Fruit fly (Drosophila melanogaster) whole organism, embryonic: ENCODE results near the gene neb.

Experiments used
- Adf1 ChIP-seq: fragments of 200-800 bp; sonication (Bioruptor generic); IDR thresholded peaks from 2 replicates; pipeline ENCODE4 v1.3.6; 2022; ENCODE audit warnings: missing biosample characterization, missing genetic modification characterization
- Bgb ChIP-seq: fragments of 200-800 bp; sonication (Bioruptor generic); IDR thresholded peaks from 2 replicates; pipeline ENCODE4 v1.3.6; 2022; ENCODE audit warnings: missing biosample characterization, missing genetic modification characterization; ENCODE audit not compliant: partially characterized antibody
- BtbVII ChIP-seq: fragments of 200-800 bp; sonication (Bioruptor generic); optimal IDR thresholded peaks from 3 replicates; lab custom pipeline; 2017; ENCODE audit warnings: missing biosample characterization, mild to moderate bottlenecking, missing genetic modification characterization
- CG10321 ChIP-seq: fragments of 200-800 bp; sonication (Bioruptor generic); IDR thresholded peaks from 2 replicates; pipeline ENCODE4 v1.3.6; 2022; ENCODE audit warnings: missing biosample characterization, missing genetic modification characterization
- CG10462 ChIP-seq: fragments of 200-800 bp; sonication (Bioruptor generic); optimal IDR thresholded peaks from 2 replicates; lab custom pipeline; 2016; ENCODE audit warnings: missing biosample characterization, missing genetic modification characterization
- CG10979 ChIP-seq: fragments of 200-800 bp; sonication (Bioruptor generic); optimal IDR thresholded peaks from 2 replicates; lab custom pipeline; 2018; ENCODE audit warnings: missing biosample characterization, mild to moderate bottlenecking, missing genetic modification characterization, moderate library complexity
- CG14050 ChIP-seq: fragments of 200-800 bp; sonication (Bioruptor generic); IDR thresholded peaks from 3 replicates; pipeline ENCODE4 v1.3.6; 2022; ENCODE audit warnings: missing biosample characterization, missing genetic modification characterization
- CG15514 ChIP-seq: fragments of 200-800 bp; sonication (Bioruptor generic); optimal IDR thresholded peaks from 3 replicates; lab custom pipeline; 2017; ENCODE audit warnings: missing biosample characterization, missing genetic modification characterization, mild to moderate bottlenecking, moderate library complexity, missing genetic modification reagents
- CG15601 ChIP-seq: fragments of 200-800 bp; sonication (Bioruptor generic); optimal IDR thresholded peaks from 3 replicates; lab custom pipeline; 2019; ENCODE audit warnings: missing biosample characterization, mild to moderate bottlenecking, missing genetic modification characterization, moderate library complexity
- CG17328 ChIP-seq: fragments of 200-800 bp; sonication (Bioruptor generic); IDR thresholded peaks from 2 replicates; pipeline ENCODE4 v1.3.6; 2022; ENCODE audit warnings: missing biosample characterization, missing genetic modification characterization
- CG17385 ChIP-seq: fragments of 200-800 bp; sonication (Bioruptor generic); optimal IDR thresholded peaks from 3 replicates; lab custom pipeline; 2018; ENCODE audit warnings: missing biosample characterization, mild to moderate bottlenecking, missing genetic modification characterization
- CG17568 ChIP-seq: fragments of 200-800 bp; sonication (Bioruptor generic); optimal IDR thresholded peaks from 2 replicates; lab custom pipeline; 2018; ENCODE audit warnings: missing biosample characterization, mild to moderate bottlenecking, missing genetic modification characterization, moderate library complexity
- CG2678 ChIP-seq: fragments of 200-800 bp; sonication (Bioruptor generic); optimal IDR thresholded peaks from 3 replicates; lab custom pipeline; 2019; ENCODE audit warnings: missing biosample characterization, mild to moderate bottlenecking, missing genetic modification characterization, moderate library complexity
- CG2889 ChIP-seq: fragments of 200-800 bp; sonication (Bioruptor generic); IDR thresholded peaks from 3 replicates; pipeline ENCODE4 v1.3.6; 2022; ENCODE audit warnings: missing biosample characterization, missing genetic modification characterization
- CG30020 ChIP-seq: fragments of 200-800 bp; optimal IDR thresholded peaks from 2 replicates; lab custom pipeline; 2019; ENCODE audit warnings: missing biosample characterization, mild to moderate bottlenecking, missing genetic modification characterization, moderate library complexity
- CG3281 ChIP-seq: fragments of 200-800 bp; sonication (Bioruptor generic); optimal IDR thresholded peaks from 3 replicates; lab custom pipeline; 2017; ENCODE audit warnings: missing biosample characterization, mild to moderate bottlenecking, missing genetic modification characterization
- CG33213 ChIP-seq: fragments of 200-800 bp; sonication (Bioruptor generic); optimal IDR thresholded peaks from 3 replicates; lab custom pipeline; 2016; ENCODE audit warnings: missing biosample characterization, missing genetic modification characterization
- CG33557 ChIP-seq: fragments of 200-800 bp; sonication (Bioruptor generic); optimal IDR thresholded peaks from 2 replicates; lab custom pipeline; 2019; ENCODE audit warnings: missing biosample characterization, mild to moderate bottlenecking, missing genetic modification characterization, moderate library complexity
- CG34376 ChIP-seq: fragments of 200-800 bp; sonication (Bioruptor generic); optimal IDR thresholded peaks from 2 replicates; lab custom pipeline; 2018; ENCODE audit warnings: missing biosample characterization, mild to moderate bottlenecking, missing genetic modification characterization
- CG3847 ChIP-seq: fragments of 200-800 bp; sonication (Bioruptor generic); IDR thresholded peaks from 2 replicates; pipeline ENCODE4 v1.3.6; 2022; ENCODE audit warnings: missing biosample characterization, missing genetic modification characterization
- CG4328 ChIP-seq: fragments of 200-800 bp; sonication (Bioruptor generic); optimal IDR thresholded peaks from 3 replicates; lab custom pipeline; 2017; ENCODE audit warnings: missing biosample characterization, missing genetic modification reagents, missing genetic modification characterization
- CG7271 ChIP-seq: fragments of 200-800 bp; sonication (Bioruptor generic); optimal IDR thresholded peaks from 2 replicates; lab custom pipeline; 2018; ENCODE audit warnings: missing biosample characterization, mild to moderate bottlenecking, missing genetic modification characterization, moderate library complexity
- CG7357 ChIP-seq: fragments of 200-800 bp; sonication (Bioruptor generic); IDR thresholded peaks from 3 replicates; pipeline ENCODE4 v1.3.6; 2022; ENCODE audit warnings: missing biosample characterization, missing genetic modification characterization
- CG7745 ChIP-seq: fragments of 200-800 bp; sonication (Bioruptor generic); optimal IDR thresholded peaks from 2 replicates; lab custom pipeline; 2018; ENCODE audit warnings: missing biosample characterization, mild to moderate bottlenecking, missing genetic modification characterization, moderate library complexity
- CG8281 ChIP-seq: fragments of 200-800 bp; sonication (Bioruptor generic); optimal IDR thresholded peaks from 2 replicates; lab custom pipeline; 2018; ENCODE audit warnings: missing biosample characterization, mild to moderate bottlenecking, missing genetic modification characterization, moderate library complexity
- Chrac-16 ChIP-seq: fragments of 200-800 bp; sonication (Bioruptor generic); optimal IDR thresholded peaks from 3 replicates; lab custom pipeline; 2016; ENCODE audit warnings: missing biosample characterization, missing genetic modification characterization
- CrebB ChIP-seq: fragments of 200-800 bp; sonication (Bioruptor generic); optimal IDR thresholded peaks from 3 replicates; lab custom pipeline; 2018; ENCODE audit warnings: missing biosample characterization, mild to moderate bottlenecking, missing genetic modification characterization
- E2f1 ChIP-seq: fragments of 200-800 bp; sonication (Bioruptor generic); IDR thresholded peaks from 2 replicates; pipeline ENCODE4 v1.3.6; 2022; ENCODE audit warnings: missing biosample characterization, missing genetic modification characterization
- Eip74EF ChIP-seq, 2 experiments: fragments of 200-800 bp in 1 of 2; fragments of >200 bp in 1 of 2; sonication (Bioruptor generic) in 1 of 2; optimal IDR thresholded peaks; 2 replicates each; lab custom pipeline; 2017 to 2019; ENCODE audit warnings: missing biosample characterization in 2 of 2, missing genetic modification characterization in 2 of 2, mild to moderate bottlenecking in 1 of 2, moderate library complexity in 1 of 2
- Gsc ChIP-seq: fragments of 200-800 bp; sonication (Bioruptor generic); IDR thresholded peaks from 2 replicates; pipeline ENCODE4 v1.3.6; 2022; ENCODE audit warnings: missing biosample characterization, missing genetic modification characterization
- NC2β ChIP-seq: fragments of 200-800 bp; sonication (Bioruptor generic); optimal IDR thresholded peaks from 2 replicates; lab custom pipeline; 2016; ENCODE audit warnings: missing biosample characterization, missing genetic modification characterization
- Sry-δ ChIP-seq: fragments of 200-800 bp; sonication (Bioruptor generic); optimal IDR thresholded peaks from 2 replicates; lab custom pipeline; 2016; ENCODE audit warnings: missing biosample characterization, missing genetic modification characterization
- Xbp1 ChIP-seq: fragments of 200-800 bp; sonication (Bioruptor generic); optimal IDR thresholded peaks from 3 replicates; lab custom pipeline; 2016; ENCODE audit warnings: missing biosample characterization, mild to moderate bottlenecking, missing genetic modification characterization
- cato ChIP-seq: fragments of 200-800 bp; sonication (Bioruptor generic); optimal IDR thresholded peaks from 2 replicates; lab custom pipeline; 2016; ENCODE audit warnings: missing biosample characterization, missing genetic modification characterization, borderline replicate concordance
- crp ChIP-seq, 2 experiments: fragments of 200-800 bp; sonication (Bioruptor generic); optimal IDR thresholded peaks; 2 replicates in 1 of 2; 3 replicates in 1 of 2; lab custom pipeline; 2017; ENCODE audit warnings: missing biosample characterization in 2 of 2, missing genetic modification characterization in 2 of 2, mild to moderate bottlenecking in 1 of 2, moderate library complexity in 1 of 2
- cwo ChIP-seq: fragments of 200-800 bp; sonication (Bioruptor generic); optimal IDR thresholded peaks from 3 replicates; lab custom pipeline; 2017; ENCODE audit warnings: missing biosample characterization, missing genetic modification characterization, mild to moderate bottlenecking, moderate library complexity, missing genetic modification reagents
- danr ChIP-seq: fragments of 200-800 bp; sonication (Bioruptor generic); IDR thresholded peaks from 2 replicates; pipeline ENCODE4 v1.3.6; 2022; ENCODE audit warnings: missing biosample characterization, missing genetic modification characterization
- ems ChIP-seq: fragments of 200-800 bp; sonication (Bioruptor generic); optimal IDR thresholded peaks from 3 replicates; lab custom pipeline; 2016; ENCODE audit warnings: missing biosample characterization, missing genetic modification characterization
- kay ChIP-seq: fragments of 200-800 bp; sonication (Bioruptor generic); optimal IDR thresholded peaks from 2 replicates; lab custom pipeline; 2016; ENCODE audit warnings: missing biosample characterization, missing genetic modification characterization
- lmd ChIP-seq: fragments of 200-800 bp; sonication (Bioruptor generic); IDR thresholded peaks from 2 replicates; pipeline ENCODE4 v1.3.6; 2022; ENCODE audit warnings: missing biosample characterization, missing genetic modification characterization
- luna ChIP-seq: fragments of 200-800 bp; sonication (Bioruptor generic); optimal IDR thresholded peaks from 2 replicates; lab custom pipeline; 2016; ENCODE audit warnings: missing biosample characterization, missing genetic modification characterization
- nau ChIP-seq: fragments of 200-800 bp; sonication (Bioruptor generic); optimal IDR thresholded peaks from 3 replicates; lab custom pipeline; 2017; ENCODE audit warnings: missing biosample characterization, mild to moderate bottlenecking, missing genetic modification characterization, missing genetic modification reagents
- pan ChIP-seq, 4 experiments: fragments of >200 bp in 3 of 4; fragments of 200-800 bp in 1 of 4; sonication (Bioruptor generic) in 1 of 4; optimal IDR thresholded peaks in 3 of 4; IDR thresholded peaks in 1 of 4; 2 replicates each; pipeline versions ENCODE4 v1.3.6 to Lab custom; 2017 to 2022; ENCODE audit warnings: missing biosample characterization in 2 of 4, missing genetic modification characterization in 2 of 4, mixed read lengths in 1 of 4
- row ChIP-seq: fragments of 200-800 bp; sonication (Bioruptor generic); IDR thresholded peaks from 3 replicates; pipeline ENCODE4 v1.3.6; 2022; ENCODE audit warnings: missing biosample characterization, missing genetic modification characterization
- sens ChIP-seq: fragments of 200-800 bp; sonication (Bioruptor generic); peaks from one replicate; lab custom pipeline; 2016; ENCODE audit warnings: missing biosample characterization, missing genetic modification characterization
- sug ChIP-seq: fragments of 200-800 bp; optimal IDR thresholded peaks from 2 replicates; lab custom pipeline; 2019; ENCODE audit warnings: missing biosample characterization, mild to moderate bottlenecking, missing genetic modification characterization, moderate library complexity
- wek ChIP-seq: fragments of 200-800 bp; sonication (Bioruptor generic); optimal IDR thresholded peaks from 3 replicates; lab custom pipeline; 2018; ENCODE audit warnings: missing biosample characterization, mild to moderate bottlenecking, missing genetic modification characterization, moderate library complexity

neb gene

dm6 chr2L:20120388-20121232 lies 45.1 kb downstream of the neb start (continued):
- TF ChIP-seq danr (GFP tag; lab: Robert Waterston, UW) (peak; percentile 82), kay (peak; percentile 78), wek (GFP tag; lab: Kevin White, UChicago) (peak; percentile 68), CG3847 (GFP tag; lab: Robert Waterston, UW) (peak; percentile 88), Bgb (peak; percentile 64), CG2889 (peak; percentile 70), CG17385 (peak; percentile 43), Adf1 (GFP tag; lab: Robert Waterston, UW) (peak; percentile 34), Sry-δ (peak; percentile 79), nau (peak; percentile 40), CG14050 (GFP tag; lab: Robert Waterston, UW) (peak; percentile 79), sug (tag; lab: Kevin White, UChicago) (peak; percentile 85), CG17568 (no peak), pan (optimal IDR thresholded peaks at IDR 0.05; lab: Kevin White, UChicago) (no peak), pan (GFP tag; optimal IDR thresholded peaks at IDR 0.05 in 1 of 2, IDR thresholded peaks at IDR 0.05 in 1 of 2) (peak in 1 of 2 experiments; percentile 86), CG7271 (tag; lab: Kevin White, UChicago) (no peak), CG17328 (GFP tag; lab: Robert Waterston, UW) (peak; percentile 91), CG4328 (GFP tag; lab: Kevin White, UChicago) (peak; percentile 54), CG3281 (GFP tag; lab: Kevin White, UChicago) (peak; percentile 56), CG15514 (GFP tag; lab: Kevin White, UChicago) (peak; percentile 59), crp (GFP tag; optimal IDR thresholded peaks at IDR 0.05; lab: Kevin White, UChicago) (peak in 1 of 2 experiments; percentile 23), CG33213 (GFP tag; lab: Kevin White, UChicago) (peak; percentile 98), CG7357 (GFP tag; lab: Robert Waterston, UW) (peak; percentile 77; the same call in 2 of the 3 replicates), Eip74EF (GFP tag; optimal IDR thresholded peaks at IDR 0.05; lab: Kevin White, UChicago) (no peak), CG34376 (peak; percentile 10), CG10321 (GFP tag; lab: Robert Waterston, UW) (peak; percentile 29; the same call in 1 of the 2 replicates), CG33557 (GFP tag; lab: Kevin White, UChicago) (peak; percentile 42), CrebB (tag; lab: Kevin White, UChicago) (no peak), E2f1 (GFP tag; lab: Robert Waterston, UW) (peak; percentile 89), row (GFP tag; lab: Robert Waterston, UW) (peak; percentile 76), CG10979 (tag; lab: Kevin White, UChicago) (peak; percentile 65), luna (peak; percentile 87), CG15601 (tag; lab: Kevin White, UChicago) (peak; percentile 64), CG8281 (tag; lab: Kevin White, UChicago) (peak; percentile 6), CG30020 (tag; lab: Kevin White, UChicago) (peak; percentile 66), NC2β (GFP tag; lab: Kevin White, UChicago) (peak; percentile 94), Chrac-16 (GFP tag; lab: Kevin White, UChicago) (peak; percentile 97), CG2678 (tag; lab: Kevin White, UChicago) (peak; percentile 74), CG10462 (GFP tag; lab: Kevin White, UChicago) (peak; percentile 68), sens (GFP tag; lab: Kevin White, UChicago) (peak; percentile 96), ems (GFP tag; lab: Kevin White, UChicago) (peak; percentile 73), lmd (GFP tag; lab: Robert Waterston, UW) (peak; percentile 96), Xbp1 (GFP tag; lab: Kevin White, UChicago) (peak; percentile 98), Gsc (GFP tag; lab: Robert Waterston, UW) (peak; percentile 92), cato (peak; percentile 69), BtbVII (GFP tag; lab: Kevin White, UChicago) (peak; percentile 36), CG7745 (tag; lab: Kevin White, UChicago) (no peak), cwo (GFP tag; lab: Kevin White, UChicago) (peak; percentile 46)
